Worm (Caenorhabditis elegans): ENCODE results near the gene Y56A3A.6.

Gene Y56A3A.6

ce11 chrIII:11834783-11835182 lies 43.8 kb downstream of the Y56A3A.6 start (continued):
- TF ChIP-seq ceh-32 (tag; optimal IDR thresholded peaks at IDR 0.05; ENCODE audit: poor library complexity) (no peak), mxl-2 (GFP tag; conservative IDR thresholded peaks at IDR 0.05) (no peak), nhr-41 (GFP tag; IDR thresholded peaks at IDR 0.05) (no peak), lin-1 (GFP tag; IDR thresholded peaks at IDR 0.05) (no peak), D1046.2 (GFP tag; IDR thresholded peaks at IDR 0.05) (no peak), egl-43 (GFP tag; IDR thresholded peaks at IDR 0.05) (no peak), nhr-102 (tag; optimal IDR thresholded peaks at IDR 0.05) (peak; percentile 15), T26A8.4 (GFP tag; IDR thresholded peaks at IDR 0.05) (no peak), sdz-12 (GFP tag; optimal IDR thresholded peaks at IDR 0.05) (no peak), lin-29 (GFP tag; IDR thresholded peaks at IDR 0.05) (no peak), unc-39 (tag; optimal IDR thresholded peaks at IDR 0.05) (no peak), ZK337.2 (GFP tag; IDR thresholded peaks at IDR 0.05) (no peak), zfp-3 (GFP tag; conservative IDR thresholded peaks at IDR 0.05) (no peak), nhr-77 (tag; optimal IDR thresholded peaks at IDR 0.05) (peak; percentile 14), ces-1 (GFP tag; optimal IDR thresholded peaks at IDR 0.05) (no peak), F26F4.8 (GFP tag; conservative IDR thresholded peaks at IDR 0.05) (no peak), hmg-1.1 (GFP tag; IDR thresholded peaks at IDR 0.05) (peak; percentile 9; the same call in 1 of the 2 replicates), arid-1 (GFP tag; conservative IDR thresholded peaks at IDR 0.05) (no peak), hif-1 (tag; optimal IDR thresholded peaks at IDR 0.05) (no peak), daf-16 (GFP tag; optimal IDR thresholded peaks at IDR 0.05) (peak in 1 of 2 experiments; percentile 45), daf-16 (tag; optimal IDR thresholded peaks at IDR 0.05) (peak; percentile 90), ztf-7 (tag; optimal IDR thresholded peaks at IDR 0.05) (no peak), daf-19 (GFP tag; conservative IDR thresholded peaks at IDR 0.05) (no peak), ceh-20 (GFP tag; IDR thresholded peaks at IDR 0.05) (no peak), nhr-42 (GFP tag; IDR thresholded peaks at IDR 0.05) (no peak), dmd-8 (GFP tag; IDR thresholded peaks at IDR 0.05) (no peak), pqm-1 (tag; optimal IDR thresholded peaks at IDR 0.05) (peak; percentile 21), lin-38 (GFP tag; IDR thresholded peaks at IDR 0.05) (no peak), daf-12 (tag; optimal IDR thresholded peaks at IDR 0.05) (no peak), egl-27 (tag; optimal IDR thresholded peaks at IDR 0.05) (no peak), ama-1 (optimal IDR thresholded peaks at IDR 0.05) (no peak), mxl-3 (GFP tag; optimal IDR thresholded peaks at IDR 0.05) (peak; percentile 10), spr-3 (GFP tag; optimal IDR thresholded peaks at IDR 0.05) (no peak), nhr-10 (tag; optimal IDR thresholded peaks at IDR 0.05) (no peak), daf-8 (GFP tag; IDR thresholded peaks at IDR 0.05) (no peak), lir-3 (tag; optimal IDR thresholded peaks at IDR 0.05) (no peak), mep-1 (tag; optimal IDR thresholded peaks at IDR 0.05) (peak; percentile 56), lsy-2 (tag; optimal IDR thresholded peaks at IDR 0.05) (peak in 1 of 2 experiments; percentile 45), nhr-237 (tag; optimal IDR thresholded peaks at IDR 0.05) (no peak), nhr-28 (tag; optimal IDR thresholded peaks at IDR 0.05) (peak; percentile 55), nhr-11 (tag; optimal IDR thresholded peaks at IDR 0.05) (no peak), tra-1 (GFP tag; IDR thresholded peaks at IDR 0.05) (no peak), duxl-1 (tag; optimal IDR thresholded peaks at IDR 0.05; ENCODE audit: poor library complexity) (no peak), vab-7 (GFP tag; IDR thresholded peaks at IDR 0.05) (no peak), nhr-6 (tag; optimal IDR thresholded peaks at IDR 0.05) (peak; percentile 51), attf-4 (tag; optimal IDR thresholded peaks at IDR 0.05) (no peak), aha-1 (tag) (peak; percentile 62), Y105C5A.15 (GFP tag; IDR thresholded peaks at IDR 0.05) (no peak), mdt-29 (GFP tag; IDR thresholded peaks at IDR 0.05) (no peak), jun-1 (tag; optimal IDR thresholded peaks at IDR 0.05) (peak; percentile 13), set-16 (GFP tag; IDR thresholded peaks at IDR 0.05) (no peak), rbr-2 (tag; optimal IDR thresholded peaks at IDR 0.05) (no peak), zag-1 (tag; optimal IDR thresholded peaks at IDR 0.05) (no peak), spr-1 (tag; optimal IDR thresholded peaks at IDR 0.05) (no peak)

Measured in whole organism, L4 larva.